Fruit fly (Drosophila melanogaster): ENCODE results near the gene vri.

DNA sequence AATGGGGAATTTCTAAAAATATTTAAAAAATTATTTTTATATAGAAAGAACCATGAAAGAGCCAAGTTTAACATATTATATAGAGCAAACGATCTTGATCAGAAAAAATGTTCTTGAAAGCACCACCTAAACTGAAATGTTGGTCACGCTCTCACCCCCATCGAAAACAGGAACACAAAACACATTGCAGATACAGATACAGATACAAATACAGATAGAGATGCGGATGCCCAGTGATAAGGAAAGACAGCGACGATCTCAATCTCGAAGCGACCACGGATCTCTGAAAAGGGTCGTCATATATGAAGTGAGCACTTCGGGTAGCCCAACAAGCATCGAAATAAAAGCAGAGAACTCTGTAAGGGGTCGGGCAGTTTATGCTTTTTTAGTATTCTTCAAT, 41.4 kb upstream of the vri start:
- no peak for TF ChIP-seq CG7963 (GFP tag; IDR thresholded peaks at IDR 0.05; ENCODE audit: partially characterized antibody)
- no peak for TF ChIP-seq twi (tag; optimal IDR thresholded peaks at IDR 0.05)
- TF ChIP-seq usp (GFP tag; optimal IDR thresholded peaks at IDR 0.05): no peak
- TF ChIP-seq Abd-B (GFP tag; optimal IDR thresholded peaks at IDR 0.05): no peak
- no peak for TF ChIP-seq CG2120 (GFP tag; optimal IDR thresholded peaks at IDR 0.05)
- no peak for TF ChIP-seq pum (GFP tag; optimal IDR thresholded peaks at IDR 0.05)

Data from whole organism, embryonic.